Fruit fly (Drosophila melanogaster): Measurements from ENCODE around the gene CG8188.

- TF ChIP-seq CG9948 (tag; optimal IDR thresholded peaks at IDR 0.05) (peak; percentile 10), EcR (GFP tag; optimal IDR thresholded peaks at IDR 0.05) (no peak), gl (tag; optimal IDR thresholded peaks at IDR 0.05) (no peak), Ets98B (GFP tag; IDR thresholded peaks at IDR 0.05) (peak; percentile 83), CG14655 (GFP tag; optimal IDR thresholded peaks at IDR 0.05) (peak; percentile 60), CG12605 (GFP tag; IDR thresholded peaks at IDR 0.05) (peak; percentile 78), CG15710 (tag; optimal IDR thresholded peaks at IDR 0.05) (no peak), CG32121 (GFP tag; IDR thresholded peaks at IDR 0.05) (peak; percentile 84), D1 (tag; optimal IDR thresholded peaks at IDR 0.05) (no peak)
These were observed 10.9 kb upstream of the CG8188 start for dm6 chrX:17713740-17714135.
